Fruit fly (Drosophila melanogaster): Measurements from ENCODE around the gene CG31300.

The CG31300 gene

dm6 chr3R:25309175-25309574 is 25.8 kb downstream of the CG31300 start:
- TF ChIP-seq CG9932 (GFP tag; IDR thresholded peaks at IDR 0.05) = no peak
- no peak for TF ChIP-seq da (GFP tag; optimal IDR thresholded peaks at IDR 0.05)
- TF ChIP-seq CG12769 (tag; optimal IDR thresholded peaks at IDR 0.05) = peak; percentile 19
- no peak for TF ChIP-seq HHEX (GFP tag; optimal IDR thresholded peaks at IDR 0.05)
- no peak for TF ChIP-seq lov (optimal IDR thresholded peaks at IDR 0.05)
- no peak for TF ChIP-seq lov (GFP tag; IDR thresholded peaks at IDR 0.05)
- no peak for TF ChIP-seq pb (GFP tag; optimal IDR thresholded peaks at IDR 0.05)
- TF ChIP-seq lilli (GFP tag; optimal IDR thresholded peaks at IDR 0.05) = no peak
- TF ChIP-seq CG17359 (tag; optimal IDR thresholded peaks at IDR 0.05) = no peak
- TF ChIP-seq ac (GFP tag; optimal IDR thresholded peaks at IDR 0.05) = no peak
- TF ChIP-seq org-1 (GFP tag; optimal IDR thresholded peaks at IDR 0.05) = no peak
- TF ChIP-seq mirr (GFP tag; optimal IDR thresholded peaks at IDR 0.05) = peak; percentile 64
- TF ChIP-seq az2 (GFP tag; optimal IDR thresholded peaks at IDR 0.05) = no peak
- TF ChIP-seq pnt (GFP tag; optimal IDR thresholded peaks at IDR 0.05) = no peak
- TF ChIP-seq grn (GFP tag; optimal IDR thresholded peaks at IDR 0.05) = peak; percentile 38
- TF ChIP-seq lab (GFP tag; optimal IDR thresholded peaks at IDR 0.05) = peak; percentile 53
- peak; percentile 97 for TF ChIP-seq exex (tag; optimal IDR thresholded peaks at IDR 0.05)
- TF ChIP-seq GATAe (GFP tag; conservative IDR thresholded peaks at IDR 0.05) = 0 out of 2 replicates have a peak, but pooled peaks have one; percentile 21
- no peak for TF ChIP-seq Doc3 (GFP tag; IDR thresholded peaks at IDR 0.05; ENCODE audit: partially characterized antibody)
- no peak for TF ChIP-seq CG13287 (GFP tag; IDR thresholded peaks at IDR 0.05; ENCODE audit: partially characterized antibody)
- TF ChIP-seq Dip3 (GFP tag; optimal IDR thresholded peaks at IDR 0.05) = no peak
- no peak for TF ChIP-seq unpg (GFP tag; optimal IDR thresholded peaks at IDR 0.05)
- TF ChIP-seq sd (tag; optimal IDR thresholded peaks at IDR 0.05) = peak; percentile 3
- TF ChIP-seq Vsx1 (GFP tag; optimal IDR thresholded peaks at IDR 0.05) = peak; percentile 33
- peak; percentile 69 for TF ChIP-seq sug (tag; optimal IDR thresholded peaks at IDR 0.05)
- no peak for TF ChIP-seq CG9817 (tag; optimal IDR thresholded peaks at IDR 0.05)
- TF ChIP-seq CG34376 (GFP tag; optimal IDR thresholded peaks at IDR 0.05) = peak; percentile 7
- no peak for TF ChIP-seq D (optimal IDR thresholded peaks at IDR 0.05)
- TF ChIP-seq D (GFP tag; optimal IDR thresholded peaks at IDR 0.05) = no peak

dm6 chr3R:25310843-25311242 is 27.4 kb downstream of the CG31300 start, which contains the start of gene CG31099:
Gene CG31099, minus strand, starts transcription at chr3R:25310943.
- no peak for TF ChIP-seq az2 (GFP tag; optimal IDR thresholded peaks at IDR 0.05)
- no peak for TF ChIP-seq CG12104 (GFP tag; optimal IDR thresholded peaks at IDR 0.05)
- no peak for TF ChIP-seq Elba2 (GFP tag; optimal IDR thresholded peaks at IDR 0.05)
- no peak for TF ChIP-seq crp (GFP tag; optimal IDR thresholded peaks at IDR 0.05)
- no peak for TF ChIP-seq B-H2 (GFP tag; optimal IDR thresholded peaks at IDR 0.05)
- TF ChIP-seq fd3F (GFP tag; optimal IDR thresholded peaks at IDR 0.05) = no peak
- no peak for TF ChIP-seq CG18476 (GFP tag; optimal IDR thresholded peaks at IDR 0.05)
- TF ChIP-seq CG14050 (GFP tag; IDR thresholded peaks at IDR 0.05) = no peak
- no peak for TF ChIP-seq CG3065 (GFP tag; optimal IDR thresholded peaks at IDR 0.05)
- no peak for TF ChIP-seq CG4730 (GFP tag; IDR thresholded peaks at IDR 0.05)
- no peak for TF ChIP-seq CG1024 (GFP tag; IDR thresholded peaks at IDR 0.05)
- TF ChIP-seq CG8089 (GFP tag; optimal IDR thresholded peaks at IDR 0.05) = no peak
- no peak for TF ChIP-seq fd64A (GFP tag; optimal IDR thresholded peaks at IDR 0.05)
- no peak for TF ChIP-seq CG11247 (GFP tag; IDR thresholded peaks at IDR 0.05)
- TF ChIP-seq HHEX (GFP tag; optimal IDR thresholded peaks at IDR 0.05) = no peak
- no peak for TF ChIP-seq sc (optimal IDR thresholded peaks at IDR 0.05)
- TF ChIP-seq sc (GFP tag; optimal IDR thresholded peaks at IDR 0.05) = no peak
- TF ChIP-seq Kr (GFP tag; optimal IDR thresholded peaks at IDR 0.05) = no peak
- TF ChIP-seq abd-A (tag; optimal IDR thresholded peaks at IDR 0.05) = no peak
- no peak for TF ChIP-seq Hsf (GFP tag; optimal IDR thresholded peaks at IDR 0.05)
- TF ChIP-seq Taf1 (GFP tag; IDR thresholded peaks at IDR 0.05) = no peak
